Worm (Caenorhabditis elegans) whole organism, young adult: ENCODE results near the gene F08D12.4.
A peak's percentile ranks its signal among the peaks of the same experiment; 100 is the strongest.

ENCODE experiments used
- F33H1.4 ChIP-seq: fragments of 200-800 bp; sonication (Bioruptor generic); IDR thresholded peaks from 2 replicates; pipeline ENCODE4 v1.3.6; 2022; ENCODE audit warnings: missing genetic modification reagents, missing genetic modification characterization, missing compliant biosample characterization
- F52B5.7 ChIP-seq: sonication (generic microtip); optimal IDR thresholded peaks from 2 replicates; lab custom pipeline; 2016; ENCODE audit warnings: mild to moderate bottlenecking, missing genetic modification characterization, missing compliant biosample characterization
- F57A8.1 ChIP-seq: fragments of 200-800 bp; sonication (Bioruptor generic); optimal IDR thresholded peaks from 2 replicates; lab custom pipeline; 2018; ENCODE audit warnings: mild to moderate bottlenecking, missing genetic modification characterization, moderate library complexity, missing compliant biosample characterization
- atf-7 ChIP-seq: sonication (generic microtip); optimal IDR thresholded peaks from 2 replicates; lab custom pipeline; 2017; ENCODE audit warnings: mild to moderate bottlenecking, missing genetic modification characterization, missing compliant biosample characterization
- dpl-1 ChIP-seq: fragments of 150-350 bp; optimal IDR thresholded peaks from 2 replicates; lab custom pipeline; 2014; ENCODE audit warnings: missing biosample characterization, missing genetic modification reagents, missing genetic modification characterization
- efl-1 ChIP-seq: fragments of 150-350 bp; optimal IDR thresholded peaks from 2 replicates; lab custom pipeline; 2014; ENCODE audit warnings: missing biosample characterization, missing genetic modification reagents, missing genetic modification characterization
- lin-35 ChIP-seq, 3 experiments: fragments of 150-350 bp in 2 of 3; sonication (generic microtip) in 1 of 3; optimal IDR thresholded peaks; 2 replicates each; lab custom pipeline; 2014 to 2018; ENCODE audit warnings: missing biosample characterization in 3 of 3, missing genetic modification characterization in 3 of 3, missing genetic modification reagents in 3 of 3
- lir-1 ChIP-seq: fragments of 200-800 bp; sonication (Bioruptor generic); conservative IDR thresholded peaks from 2 replicates; pipeline ENCODE4 v1.3.6; 2022; ENCODE audit warnings: missing genetic modification reagents, missing genetic modification characterization, missing compliant biosample characterization
- lsl-1 ChIP-seq: fragments of 200-800 bp; sonication (Bioruptor generic); optimal IDR thresholded peaks from 2 replicates; lab custom pipeline; 2018; ENCODE audit warnings: mild to moderate bottlenecking, missing genetic modification characterization, moderate library complexity, missing compliant biosample characterization
- nfya-1 ChIP-seq: sonication (generic microtip); optimal IDR thresholded peaks from 2 replicates; lab custom pipeline; 2017; ENCODE audit warnings: antibody characterized with exemption, missing compliant biosample characterization, missing genetic modification characterization, borderline replicate concordance; ENCODE audit not compliant: insufficient read depth
- nhr-120 ChIP-seq: fragments of 200-800 bp; sonication (Bioruptor generic); IDR thresholded peaks from 2 replicates; pipeline ENCODE4 v1.3.6; 2022; ENCODE audit warnings: missing genetic modification characterization, missing compliant biosample characterization
- snpc-1.3 ChIP-seq: sonication (generic microtip); optimal IDR thresholded peaks from 2 replicates; lab custom pipeline; 2017; ENCODE audit warnings: missing genetic modification characterization, mild to moderate bottlenecking, missing compliant biosample characterization, antibody characterized with exemption, moderate library complexity, missing genotype, missing genetic modification reagents; ENCODE audit not compliant: insufficient read depth
- snpc-4 ChIP-seq, 5 experiments: fragments of 150-350 bp in 1 of 5; sonication (generic microtip) in 4 of 5; optimal IDR thresholded peaks; 2 replicates each; lab custom pipeline; 2014 to 2018; ENCODE audit warnings: missing genetic modification characterization in 5 of 5, missing biosample characterization in 3 of 5, antibody characterized with exemption in 2 of 5, mild to moderate bottlenecking in 2 of 5, missing compliant biosample characterization in 2 of 5, missing genotype in 2 of 5, moderate library complexity in 2 of 5, missing genetic modification reagents in 1 of 5
- ztf-25 ChIP-seq: fragments of 200-800 bp; sonication (Bioruptor generic); IDR thresholded peaks from 2 replicates; pipeline ENCODE4 v1.3.6; 2022; ENCODE audit warnings: missing genetic modification reagents, missing genetic modification characterization, missing compliant biosample characterization

- TF ChIP-seq nhr-120 (GFP tag; lab: Robert Waterston, UW) (no peak), snpc-4 (GFP tag; optimal IDR thresholded peaks at IDR 0.05; lab: Kevin White, UChicago) (no peak), snpc-4 (tag; optimal IDR thresholded peaks at IDR 0.05; lab: Kevin White, UChicago) (peak in 2 of 4 experiments; percentile 2 to 20), lir-1 (no peak), atf-7 (no peak), F57A8.1 (GFP tag; lab: Kevin White, UChicago) (no peak), dpl-1 (GFP tag; lab: Kevin White, UChicago) (no peak), F33H1.4 (GFP tag; lab: Robert Waterston, UW) (no peak), efl-1 (no peak), snpc-1.3 (no peak), ztf-25 (GFP tag; lab: Robert Waterston, UW) (peak; percentile 62; the same call in 1 of the 2 replicates), lsl-1 (peak; percentile 5), F52B5.7 (tag; lab: Kevin White, UChicago) (no peak), lin-35 (GFP tag; optimal IDR thresholded peaks at IDR 0.05; lab: Kevin White, UChicago) (no peak), nfya-1 (tag; lab: Kevin White, UChicago) (no peak)
These were observed 42.3 kb upstream of the F08D12.4 start for ce11 chrII:2735644-2736043.
